Worm (Caenorhabditis elegans) whole organism, L1 larva: ENCODE results near the gene C27A2.7.
A peak's percentile ranks its signal among the peaks of the same experiment; 100 is the strongest.

Experiments used
- C16A3.4 ChIP-seq: fragments of 150-350 bp; optimal IDR thresholded peaks from 2 replicates; lab custom pipeline; 2014; ENCODE audit warnings: missing biosample characterization, missing genetic modification characterization
- F16B12.6 ChIP-seq: fragments of 150-350 bp; optimal IDR thresholded peaks from 2 replicates; lab custom pipeline; 2014; ENCODE audit warnings: missing biosample characterization, missing genetic modification characterization
- alr-1 ChIP-seq: fragments of 200-800 bp; sonication (Bioruptor generic); optimal IDR thresholded peaks from 2 replicates; lab custom pipeline; 2018; ENCODE audit warnings: borderline replicate concordance, mild to moderate bottlenecking, missing genetic modification characterization, missing compliant biosample characterization
- aly-2 ChIP-seq: fragments of 150-350 bp; optimal IDR thresholded peaks from 2 replicates; lab custom pipeline; 2014; ENCODE audit warnings: missing biosample characterization, missing genetic modification characterization
- blmp-1 ChIP-seq: fragments of 150-350 bp; optimal IDR thresholded peaks from 2 replicates; lab custom pipeline; 2014; ENCODE audit warnings: missing biosample characterization, missing genetic modification characterization
- ceh-63 ChIP-seq: fragments of 200-800 bp; sonication (Bioruptor generic); optimal IDR thresholded peaks from 2 replicates; lab custom pipeline; 2018; ENCODE audit warnings: mild to moderate bottlenecking, missing genetic modification characterization, missing compliant biosample characterization
- ceh-82 ChIP-seq, 3 experiments: fragments of 150-350 bp in 1 of 3; sonication (generic microtip) in 2 of 3; optimal IDR thresholded peaks; 2 replicates each; lab custom pipeline; 2014 to 2017; ENCODE audit warnings: missing biosample characterization in 3 of 3, missing genetic modification characterization in 3 of 3
- ceh-90 ChIP-seq: sonication (generic microtip); optimal IDR thresholded peaks from 2 replicates; lab custom pipeline; 2016; ENCODE audit warnings: missing genetic modification characterization, missing compliant biosample characterization
- dsc-1 ChIP-seq: sonication (generic microtip); optimal IDR thresholded peaks from 2 replicates; lab custom pipeline; 2016; ENCODE audit warnings: mild to moderate bottlenecking, missing genetic modification characterization, missing compliant biosample characterization
- efl-1 ChIP-seq, 4 experiments: fragments of 150-350 bp; optimal IDR thresholded peaks in 3 of 4; peaks in 1 of 4; 1 replicate in 1 of 4; 2 replicates in 3 of 4; lab custom pipeline; 2014; ENCODE audit warnings: missing biosample characterization in 2 of 4, missing genetic modification characterization in 2 of 4, missing genetic modification reagents in 2 of 4
- elt-2 ChIP-seq: sonication (generic microtip); optimal IDR thresholded peaks from 2 replicates; lab custom pipeline; 2016; ENCODE audit warnings: missing genetic modification characterization, mild to moderate bottlenecking, inconsistent platforms, missing compliant biosample characterization, missing genetic modification reagents
- elt-3 ChIP-seq, 6 experiments: fragments of 150-350 bp in 1 of 6; sonication (generic microtip); optimal IDR thresholded peaks; 2 replicates each; lab custom pipeline; 2017 to 2018; ENCODE audit warnings: missing biosample characterization in 6 of 6, missing genetic modification characterization in 6 of 6, inconsistent platforms in 1 of 6
- ets-5 ChIP-seq: fragments of 200-800 bp; sonication (Bioruptor generic); IDR thresholded peaks from 2 replicates; pipeline ENCODE4 v1.3.6; 2022; ENCODE audit warnings: missing genetic modification characterization, missing compliant biosample characterization
- grh-1 ChIP-seq: fragments of 200-800 bp; sonication (Bioruptor generic); IDR thresholded peaks from 2 replicates; pipeline ENCODE4 v1.3.6; 2022; ENCODE audit warnings: missing genetic modification reagents, missing genetic modification characterization, missing compliant biosample characterization
- hlh-17 ChIP-seq: fragments of 200-800 bp; sonication (Bioruptor generic); optimal IDR thresholded peaks from 2 replicates; lab custom pipeline; 2018; ENCODE audit warnings: missing genetic modification characterization, mild to moderate bottlenecking, missing compliant biosample characterization, moderate library complexity, borderline replicate concordance
- jun-1 ChIP-seq: fragments of 150-350 bp; optimal IDR thresholded peaks from 2 replicates; lab custom pipeline; 2014; ENCODE audit warnings: missing biosample characterization, missing genetic modification reagents, missing genetic modification characterization
- lin-13 ChIP-seq: fragments of 150-350 bp; optimal IDR thresholded peaks from 2 replicates; lab custom pipeline; 2014; ENCODE audit warnings: missing biosample characterization, missing genetic modification reagents, missing genetic modification characterization
- lin-14 ChIP-seq: fragments of 200-800 bp; sonication (Bioruptor generic); optimal IDR thresholded peaks from 2 replicates; lab custom pipeline; 2018; ENCODE audit warnings: mild to moderate bottlenecking, missing genetic modification characterization, moderate library complexity, missing compliant biosample characterization
- lin-15B ChIP-seq: fragments of 150-350 bp; sonication (generic microtip); optimal IDR thresholded peaks from 3 replicates; lab custom pipeline; 2014; ENCODE audit warnings: missing biosample characterization, missing genetic modification characterization
- lin-39 ChIP-seq: fragments of 150-350 bp; optimal IDR thresholded peaks from 2 replicates; lab custom pipeline; 2014; ENCODE audit warnings: missing biosample characterization, missing genetic modification reagents, missing genetic modification characterization
- lir-3 ChIP-seq: sonication (generic microtip); optimal IDR thresholded peaks from 2 replicates; lab custom pipeline; 2016; ENCODE audit warnings: mild to moderate bottlenecking, missing genetic modification characterization, moderate library complexity, missing compliant biosample characterization; ENCODE audit not compliant: poor library complexity
- lsy-2 ChIP-seq, 2 experiments: fragments of 150-350 bp; optimal IDR thresholded peaks; 2 replicates each; lab custom pipeline; 2014; ENCODE audit warnings: missing biosample characterization in 2 of 2, missing genetic modification characterization in 2 of 2
- mdl-1 ChIP-seq, 2 experiments: fragments of 150-350 bp; optimal IDR thresholded peaks; 2 replicates each; lab custom pipeline; 2014 to 2017; ENCODE audit warnings: missing biosample characterization in 2 of 2, missing genetic modification characterization in 2 of 2, inconsistent platforms in 1 of 2
- mef-2 ChIP-seq: fragments of 150-350 bp; optimal IDR thresholded peaks from 2 replicates; lab custom pipeline; 2014; ENCODE audit warnings: missing biosample characterization, missing genetic modification characterization
- mep-1 ChIP-seq: fragments of 150-350 bp; optimal IDR thresholded peaks from 2 replicates; lab custom pipeline; 2014; ENCODE audit warnings: missing biosample characterization, missing genetic modification characterization
- nhr-11 ChIP-seq: fragments of 150-350 bp; optimal IDR thresholded peaks from 2 replicates; lab custom pipeline; 2014; ENCODE audit warnings: missing biosample characterization, missing genetic modification characterization
- nhr-12 ChIP-seq: sonication (generic microtip); optimal IDR thresholded peaks from 2 replicates; lab custom pipeline; 2017; ENCODE audit warnings: missing biosample characterization, missing genetic modification characterization
- nhr-19 ChIP-seq: fragments of 200-800 bp; sonication (Bioruptor generic); conservative IDR thresholded peaks from 2 replicates; pipeline ENCODE4 v1.3.6; 2022; ENCODE audit warnings: missing genetic modification characterization, missing compliant biosample characterization
- nhr-20 ChIP-seq: sonication (generic microtip); optimal IDR thresholded peaks from 2 replicates; lab custom pipeline; 2016; ENCODE audit warnings: mild to moderate bottlenecking, missing genetic modification characterization, missing compliant biosample characterization
- nhr-28 ChIP-seq: fragments of 150-350 bp; optimal IDR thresholded peaks from 2 replicates; lab custom pipeline; 2014; ENCODE audit warnings: missing biosample characterization, missing genetic modification characterization
- nhr-47 ChIP-seq: sonication (generic microtip); optimal IDR thresholded peaks from 2 replicates; lab custom pipeline; 2016; ENCODE audit warnings: mild to moderate bottlenecking, missing genetic modification characterization, moderate library complexity, missing compliant biosample characterization
- nhr-71 ChIP-seq: sonication (generic microtip); optimal IDR thresholded peaks from 2 replicates; lab custom pipeline; 2016; ENCODE audit warnings: mild to moderate bottlenecking, missing genetic modification characterization, moderate library complexity, missing compliant biosample characterization
- nhr-77 ChIP-seq: fragments of 150-350 bp; optimal IDR thresholded peaks from 2 replicates; lab custom pipeline; 2014; ENCODE audit warnings: missing biosample characterization, missing genetic modification characterization
- nhr-85 ChIP-seq: sonication (generic microtip); peaks from one replicate; lab custom pipeline; 2016; ENCODE audit warnings: missing genetic modification characterization, inconsistent platforms, missing compliant biosample characterization
- nhr-90 ChIP-seq: sonication (generic microtip); optimal IDR thresholded peaks from 2 replicates; lab custom pipeline; 2016; ENCODE audit warnings: mild to moderate bottlenecking, missing genetic modification characterization, missing compliant biosample characterization; ENCODE audit not compliant: poor library complexity
- pag-3 ChIP-seq: sonication (generic microtip); optimal IDR thresholded peaks from 2 replicates; lab custom pipeline; 2017; ENCODE audit warnings: missing genetic modification characterization, mild to moderate bottlenecking, missing compliant biosample characterization, antibody characterized with exemption, borderline replicate concordance; ENCODE audit not compliant: insufficient read depth
- pax-3 ChIP-seq: fragments of 200-800 bp; sonication (Bioruptor generic); optimal IDR thresholded peaks from 2 replicates; lab custom pipeline; 2018; ENCODE audit warnings: mild to moderate bottlenecking, missing genetic modification characterization, moderate library complexity, missing compliant biosample characterization
- pqm-1 ChIP-seq: sonication (generic microtip); optimal IDR thresholded peaks from 3 replicates; lab custom pipeline; 2017; ENCODE audit warnings: missing biosample characterization, missing genetic modification characterization
- rnt-1 ChIP-seq: sonication (generic microtip); optimal IDR thresholded peaks from 2 replicates; lab custom pipeline; 2016; ENCODE audit warnings: mild to moderate bottlenecking, missing genetic modification characterization, moderate library complexity, missing compliant biosample characterization
- skn-1 ChIP-seq: fragments of 150-350 bp; optimal IDR thresholded peaks from 2 replicates; lab custom pipeline; 2014; ENCODE audit warnings: missing biosample characterization, missing genetic modification characterization
- sox-4 ChIP-seq: sonication (generic microtip); optimal IDR thresholded peaks from 2 replicates; lab custom pipeline; 2016; ENCODE audit warnings: missing genetic modification characterization, missing compliant biosample characterization
- swsn-7 ChIP-seq: sonication (generic microtip); optimal IDR thresholded peaks from 2 replicates; lab custom pipeline; 2016; ENCODE audit warnings: missing genetic modification characterization, missing compliant biosample characterization
- tbx-2 ChIP-seq: sonication (generic microtip); optimal IDR thresholded peaks from 2 replicates; lab custom pipeline; 2016; ENCODE audit warnings: missing genetic modification characterization, missing compliant biosample characterization
- unc-130 ChIP-seq: fragments of 150-350 bp; optimal IDR thresholded peaks from 2 replicates; lab custom pipeline; 2017; ENCODE audit warnings: missing biosample characterization, missing genetic modification characterization, inconsistent platforms
- xbp-1 ChIP-seq: sonication (generic microtip); optimal IDR thresholded peaks from 2 replicates; lab custom pipeline; 2016; ENCODE audit warnings: missing genetic modification characterization, missing compliant biosample characterization
- ztf-11 ChIP-seq, 2 experiments: sonication (generic microtip); optimal IDR thresholded peaks; 2 replicates each; lab custom pipeline; 2016 to 2017; ENCODE audit warnings: missing genetic modification characterization in 2 of 2, missing biosample characterization in 1 of 2, missing compliant biosample characterization in 1 of 2
- ztf-4 ChIP-seq: fragments of 150-350 bp; optimal IDR thresholded peaks from 2 replicates; lab custom pipeline; 2014; ENCODE audit warnings: missing biosample characterization, missing genetic modification characterization

C27A2.7 gene

DNA sequence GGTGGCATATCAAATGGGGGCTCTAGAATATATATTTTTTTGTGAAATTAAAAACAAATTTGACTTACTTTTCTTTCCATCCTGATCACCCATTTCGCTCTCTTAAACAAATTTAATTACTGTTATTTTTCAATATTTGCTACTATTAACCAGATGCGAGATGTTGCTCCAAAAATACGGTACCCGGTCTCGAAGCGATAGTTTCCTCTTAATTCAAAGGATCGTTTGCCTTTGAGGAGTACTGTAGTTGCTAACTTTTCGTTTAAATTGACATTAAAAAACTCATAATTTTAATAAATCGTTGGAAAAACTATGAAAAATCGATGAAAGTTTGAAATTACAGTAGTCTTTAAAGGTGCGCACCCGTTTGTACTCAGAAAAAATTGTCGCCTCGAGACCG, 12.2 kb upstream of the C27A2.7 start, which contains the start of gene C04G6.4:
Gene C04G6.4, minus strand, starts transcription at position 101 of the 400 bp plus-strand sequence.
- no peak for TF ChIP-seq nhr-85 (tag; lab: Kevin White, UChicago)
- no peak for TF ChIP-seq jun-1 (tag; lab: Kevin White, UChicago)
- TF ChIP-seq nhr-20 = no peak
- TF ChIP-seq efl-1 (optimal IDR thresholded peaks at IDR 0.05; lab: Kevin White, UChicago) = no peak
- no peak for TF ChIP-seq efl-1 (GFP tag; optimal IDR thresholded peaks at IDR 0.05 in 1 of 2; lab: Kevin White, UChicago)
- TF ChIP-seq ceh-63 (GFP tag; lab: Kevin White, UChicago) = no peak
- no peak for TF ChIP-seq pqm-1 (tag; lab: Kevin White, UChicago)
- no peak for TF ChIP-seq nhr-28 (tag; lab: Kevin White, UChicago)
- TF ChIP-seq lsy-2 (tag; optimal IDR thresholded peaks at IDR 0.05; lab: Kevin White, UChicago) = no peak
- no peak for TF ChIP-seq skn-1
- no peak for TF ChIP-seq unc-130
- TF ChIP-seq ets-5 = no peak
- no peak for TF ChIP-seq pag-3 (tag; lab: Kevin White, UChicago)

DNA sequence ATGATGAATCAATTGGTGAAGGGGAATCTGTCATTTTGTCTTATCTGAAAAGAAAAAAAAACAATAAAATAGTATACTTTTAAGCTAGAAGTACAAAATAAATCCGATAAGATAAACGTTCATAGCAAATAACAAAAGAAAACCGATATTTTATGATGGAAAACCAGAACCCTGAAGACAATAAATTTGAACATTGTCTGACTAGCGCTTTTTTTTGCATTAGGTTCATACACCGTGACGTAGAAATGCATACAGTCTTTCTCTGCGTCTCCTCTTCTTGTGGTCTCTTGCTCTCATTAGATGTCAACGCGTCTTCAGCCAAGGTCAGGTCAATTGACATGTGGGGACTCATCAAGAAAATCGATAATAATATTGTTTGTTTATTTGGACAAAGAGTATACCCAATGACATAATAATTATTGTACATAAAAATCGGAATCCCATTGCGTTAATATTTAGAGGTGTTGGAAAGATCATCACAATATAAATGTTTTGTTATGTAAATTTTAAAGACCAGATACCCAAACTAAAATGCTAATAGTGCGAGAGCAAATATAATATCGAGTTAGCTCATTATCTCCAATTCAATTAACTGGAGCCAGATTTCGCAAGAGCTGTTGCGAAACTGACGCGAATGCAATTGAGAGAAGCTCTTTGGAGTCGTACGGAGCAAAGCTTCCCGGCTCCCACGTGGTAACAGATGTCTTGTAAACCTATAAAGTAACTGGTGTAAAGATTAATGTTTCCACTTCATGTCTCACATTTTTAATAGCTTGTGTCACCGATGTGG, 10.2 kb upstream of the C27A2.7 start, which contains the start of gene dsh-2:
Gene dsh-2, minus strand, starts transcription at position 51 of the 790 bp plus-strand sequence.
- TF ChIP-seq mdl-1 (tag; optimal IDR thresholded peaks at IDR 0.05; lab: Kevin White, UChicago) (peak in 1 of 2 experiments; percentile 62), mep-1 (tag; lab: Kevin White, UChicago) (peak; percentile 91), unc-130 (peak; percentile 46), ceh-82 (tag; optimal IDR thresholded peaks at IDR 0.05; lab: Kevin White, UChicago) (peak in 1 of 3 experiments; percentile 15), lin-14 (GFP tag; lab: Kevin White, UChicago) (peak; percentile 64), nhr-20 (peak; percentile 70), jun-1 (tag; lab: Kevin White, UChicago) (no peak), rnt-1 (tag; lab: Kevin White, UChicago) (peak; percentile 45), aly-2 (tag; lab: Kevin White, UChicago) (peak; percentile 32), skn-1 (peak; percentile 9), nhr-12 (tag; lab: Kevin White, UChicago) (no peak), hlh-17 (no peak), nhr-28 (tag; lab: Kevin White, UChicago) (no peak), ceh-90 (peak; percentile 10), ztf-11 (tag; optimal IDR thresholded peaks at IDR 0.05; lab: Kevin White, UChicago) (peak in 1 of 2 experiments; percentile 10), lin-39 (tag; lab: Kevin White, UChicago) (no peak), lir-3 (peak; percentile 17), elt-3 (tag; optimal IDR thresholded peaks at IDR 0.05; lab: Kevin White, UChicago) (peak in 3 of 6 experiments; percentile 36 to 51 (median 41)), elt-2 (tag; lab: Kevin White, UChicago) (peak; percentile 84), alr-1 (tag; lab: Kevin White, UChicago) (no peak), pax-3 (no peak), dsc-1 (no peak), lin-13 (GFP tag; lab: Kevin White, UChicago) (peak; percentile 32), nhr-71 (tag; lab: Kevin White, UChicago) (peak; percentile 62), sox-4 (no peak), swsn-7 (tag; lab: Kevin White, UChicago) (peak; percentile 40), ztf-4 (tag; lab: Kevin White, UChicago) (peak; percentile 21), nhr-11 (tag; lab: Kevin White, UChicago) (no peak), grh-1 (GFP tag; lab: Robert Waterston, UW) (peak; percentile 35; the same call in 1 of the 2 replicates), nhr-47 (tag; lab: Kevin White, UChicago) (peak; percentile 48), tbx-2 (tag; lab: Kevin White, UChicago) (peak; percentile 43), blmp-1 (tag; lab: Kevin White, UChicago) (peak; percentile 69), lin-15B (tag; lab: Kevin White, UChicago) (peak; percentile 13), mef-2 (tag; lab: Kevin White, UChicago) (no peak), F16B12.6 (tag; lab: Kevin White, UChicago) (peak; percentile 83), xbp-1 (tag; lab: Kevin White, UChicago) (peak; percentile 42), efl-1 (optimal IDR thresholded peaks at IDR 0.05; lab: Kevin White, UChicago) (peak; percentile 72 to 82), efl-1 (GFP tag; optimal IDR thresholded peaks at IDR 0.05 in 1 of 2; lab: Kevin White, UChicago) (peak; percentile 82 to 98), nhr-19 (GFP tag; lab: Robert Waterston, UW) (peak; percentile 30), nhr-85 (tag; lab: Kevin White, UChicago) (peak; percentile 91), nhr-90 (tag; lab: Kevin White, UChicago) (peak; percentile 63), nhr-77 (tag; lab: Kevin White, UChicago) (peak; percentile 32), C16A3.4 (tag; lab: Kevin White, UChicago) (peak; percentile 52)
